Fruit fly (Drosophila melanogaster) whole organism, embryonic: ENCODE measurements around the gene dsd.

Experiments used
- Ada2b ChIP-seq: fragments of 200-800 bp; sonication (Bioruptor generic); IDR thresholded peaks from 2 replicates; pipeline ENCODE4 v1.3.6; 2022; ENCODE audit warnings: missing biosample characterization, missing genetic modification characterization
- Atf3 ChIP-seq: fragments of 200-800 bp; sonication (Bioruptor generic); optimal IDR thresholded peaks from 3 replicates; lab custom pipeline; 2016; ENCODE audit warnings: missing biosample characterization, missing genetic modification characterization
- CG10321 ChIP-seq: fragments of 200-800 bp; sonication (Bioruptor generic); IDR thresholded peaks from 2 replicates; pipeline ENCODE4 v1.3.6; 2022; ENCODE audit warnings: missing biosample characterization, missing genetic modification characterization
- CG11398 ChIP-seq: fragments of 200-800 bp; sonication (Bioruptor generic); optimal IDR thresholded peaks from 2 replicates; lab custom pipeline; 2016; ENCODE audit warnings: missing biosample characterization, missing genetic modification characterization
- CG12659 ChIP-seq: fragments of 200-800 bp; sonication (Bioruptor generic); optimal IDR thresholded peaks from 3 replicates; lab custom pipeline; 2017; ENCODE audit warnings: mild to moderate bottlenecking, missing biosample characterization, missing genetic modification reagents, missing genetic modification characterization
- CG13123 ChIP-seq: fragments of 200-800 bp; sonication (Bioruptor generic); optimal IDR thresholded peaks from 2 replicates; lab custom pipeline; 2016; ENCODE audit warnings: missing biosample characterization, missing genetic modification characterization
- CG15269 ChIP-seq: fragments of 200-800 bp; sonication (Bioruptor generic); optimal IDR thresholded peaks from 2 replicates; lab custom pipeline; 2018; ENCODE audit warnings: missing biosample characterization, mild to moderate bottlenecking, missing genetic modification characterization, moderate library complexity
- CG17328 ChIP-seq: fragments of 200-800 bp; sonication (Bioruptor generic); IDR thresholded peaks from 2 replicates; pipeline ENCODE4 v1.3.6; 2022; ENCODE audit warnings: missing biosample characterization, missing genetic modification characterization
- CG17568 ChIP-seq: fragments of 200-800 bp; sonication (Bioruptor generic); optimal IDR thresholded peaks from 2 replicates; lab custom pipeline; 2018; ENCODE audit warnings: missing biosample characterization, mild to moderate bottlenecking, missing genetic modification characterization, moderate library complexity
- CG17612 ChIP-seq: fragments of 200-800 bp; sonication (Bioruptor generic); IDR thresholded peaks from 2 replicates; pipeline ENCODE4 v1.3.6; 2022; ENCODE audit warnings: missing biosample characterization, missing genetic modification characterization
- CG17802 ChIP-seq: fragments of 200-800 bp; sonication (Bioruptor generic); optimal IDR thresholded peaks from 2 replicates; lab custom pipeline; 2018; ENCODE audit warnings: missing biosample characterization, mild to moderate bottlenecking, missing genetic modification characterization, moderate library complexity
- CG2199 ChIP-seq: fragments of 200-800 bp; sonication (Bioruptor generic); IDR thresholded peaks from 3 replicates; pipeline ENCODE4 v1.3.6; 2022; ENCODE audit warnings: missing biosample characterization, missing genetic modification characterization
- CG31441 ChIP-seq: fragments of 200-800 bp; sonication (Bioruptor generic); IDR thresholded peaks from 2 replicates; pipeline ENCODE4 v1.3.6; 2022; ENCODE audit warnings: missing biosample characterization, missing genetic modification characterization
- CG33557 ChIP-seq: fragments of 200-800 bp; sonication (Bioruptor generic); optimal IDR thresholded peaks from 2 replicates; lab custom pipeline; 2019; ENCODE audit warnings: missing biosample characterization, mild to moderate bottlenecking, missing genetic modification characterization, moderate library complexity
- CG3407 ChIP-seq: fragments of 200-800 bp; sonication (Bioruptor generic); optimal IDR thresholded peaks from 2 replicates; lab custom pipeline; 2018; ENCODE audit warnings: missing biosample characterization, mild to moderate bottlenecking, missing genetic modification characterization
- CG4730 ChIP-seq: fragments of 200-800 bp; sonication (Bioruptor generic); IDR thresholded peaks from 2 replicates; pipeline ENCODE4 v1.3.6; 2022; ENCODE audit warnings: missing biosample characterization, missing genetic modification characterization
- CG6175 ChIP-seq: fragments of 200-800 bp; sonication (Bioruptor generic); IDR thresholded peaks from 3 replicates; pipeline ENCODE4 v1.3.6; 2022; ENCODE audit warnings: missing biosample characterization, missing genetic modification characterization
- CG6689 ChIP-seq: fragments of 200-800 bp; sonication (Bioruptor generic); IDR thresholded peaks from 2 replicates; pipeline ENCODE4 v1.3.6; 2022; ENCODE audit warnings: missing biosample characterization, missing genetic modification characterization
- CG6765 ChIP-seq: fragments of 200-800 bp; sonication (Bioruptor generic); optimal IDR thresholded peaks from 3 replicates; lab custom pipeline; 2017; ENCODE audit warnings: missing biosample characterization, mild to moderate bottlenecking, missing genetic modification characterization
- CG7372 ChIP-seq: fragments of 200-800 bp; sonication (Bioruptor generic); IDR thresholded peaks from 2 replicates; pipeline ENCODE4 v1.3.6; 2022; ENCODE audit warnings: missing biosample characterization, missing genetic modification characterization
- CG7786 ChIP-seq: fragments of 200-800 bp; sonication (Bioruptor generic); optimal IDR thresholded peaks from 2 replicates; lab custom pipeline; 2016; ENCODE audit warnings: missing biosample characterization, missing genetic modification characterization
- CG8281 ChIP-seq: fragments of 200-800 bp; sonication (Bioruptor generic); optimal IDR thresholded peaks from 2 replicates; lab custom pipeline; 2018; ENCODE audit warnings: missing biosample characterization, mild to moderate bottlenecking, missing genetic modification characterization, moderate library complexity
- CG8290 ChIP-seq, 3 experiments: fragments of 200-800 bp; sonication (Bioruptor generic); optimal IDR thresholded peaks; 2 replicates each; lab custom pipeline; 2016 to 2019; ENCODE audit warnings: missing biosample characterization in 3 of 3, missing genetic modification characterization in 3 of 3, mild to moderate bottlenecking in 2 of 3, moderate library complexity in 1 of 3
- Dbx ChIP-seq: fragments of 200-800 bp; sonication (Bioruptor generic); IDR thresholded peaks from 3 replicates; pipeline ENCODE4 v1.3.6; 2022; ENCODE audit warnings: missing biosample characterization, missing genetic modification characterization
- Dfd ChIP-seq, 2 experiments: fragments of >200 bp; optimal IDR thresholded peaks; 2 replicates each; lab custom pipeline; 2017; ENCODE audit warnings: missing biosample characterization in 2 of 2, missing genetic modification characterization in 2 of 2
- Ets65A ChIP-seq: fragments of 200-800 bp; sonication (Bioruptor generic); peaks from one replicate; lab custom pipeline; 2016; ENCODE audit warnings: missing biosample characterization, missing genetic modification characterization
- HLH54F ChIP-seq: fragments of 200-800 bp; sonication (Bioruptor generic); optimal IDR thresholded peaks from 3 replicates; lab custom pipeline; 2016; ENCODE audit warnings: missing biosample characterization, missing genetic modification characterization
- HmgZ ChIP-seq: fragments of 200-800 bp; sonication (Bioruptor generic); optimal IDR thresholded peaks from 2 replicates; lab custom pipeline; 2018; ENCODE audit warnings: missing biosample characterization, mild to moderate bottlenecking, missing genetic modification characterization
- Hr39 ChIP-seq: fragments of >200 bp; optimal IDR thresholded peaks from 2 replicates; lab custom pipeline; 2017
- Mes4 ChIP-seq: fragments of 200-800 bp; sonication (Bioruptor generic); optimal IDR thresholded peaks from 2 replicates; lab custom pipeline; 2016; ENCODE audit warnings: missing biosample characterization, missing genetic modification characterization
- NK7.1 ChIP-seq: fragments of 200-800 bp; sonication (Bioruptor generic); optimal IDR thresholded peaks from 3 replicates; lab custom pipeline; 2016; ENCODE audit warnings: missing biosample characterization, missing genetic modification characterization
- Spps ChIP-seq: fragments of 200-800 bp; sonication (Bioruptor generic); optimal IDR thresholded peaks from 2 replicates; lab custom pipeline; 2018; ENCODE audit warnings: missing biosample characterization, mild to moderate bottlenecking, missing genetic modification characterization
- Sry-δ ChIP-seq: fragments of 200-800 bp; sonication (Bioruptor generic); optimal IDR thresholded peaks from 2 replicates; lab custom pipeline; 2016; ENCODE audit warnings: missing biosample characterization, missing genetic modification characterization
- bab2 ChIP-seq: fragments of 200-800 bp; sonication (Bioruptor generic); optimal IDR thresholded peaks from 2 replicates; lab custom pipeline; 2016; ENCODE audit warnings: missing biosample characterization, missing genetic modification characterization
- crc ChIP-seq: fragments of 200-800 bp; sonication (Bioruptor generic); optimal IDR thresholded peaks from 2 replicates; lab custom pipeline; 2016; ENCODE audit warnings: missing biosample characterization, missing genetic modification characterization
- esg ChIP-seq: fragments of 200-800 bp; sonication (Bioruptor generic); conservative IDR thresholded peaks from 2 replicates; pipeline ENCODE4 v1.3.6; 2022; ENCODE audit warnings: missing biosample characterization, missing genetic modification characterization
- exex ChIP-seq: fragments of 200-800 bp; sonication (Bioruptor generic); optimal IDR thresholded peaks from 4 replicates; lab custom pipeline; 2018; ENCODE audit warnings: missing biosample characterization, mild to moderate bottlenecking, missing genetic modification characterization, moderate library complexity
- jing ChIP-seq: fragments of 200-800 bp; sonication (Bioruptor generic); optimal IDR thresholded peaks from 2 replicates; lab custom pipeline; 2018; ENCODE audit warnings: missing biosample characterization, mild to moderate bottlenecking, missing genetic modification characterization
- klu ChIP-seq: fragments of 200-800 bp; sonication (Bioruptor generic); IDR thresholded peaks from 2 replicates; pipeline ENCODE4 v1.3.6; 2022; ENCODE audit warnings: missing biosample characterization, missing genetic modification characterization
- pan ChIP-seq, 4 experiments: fragments of >200 bp in 3 of 4; fragments of 200-800 bp in 1 of 4; sonication (Bioruptor generic) in 1 of 4; optimal IDR thresholded peaks in 3 of 4; IDR thresholded peaks in 1 of 4; 2 replicates each; pipeline versions ENCODE4 v1.3.6 to Lab custom; 2017 to 2022; ENCODE audit warnings: missing biosample characterization in 2 of 4, missing genetic modification characterization in 2 of 4, mixed read lengths in 1 of 4
- pfk ChIP-seq: fragments of 200-800 bp; sonication (Bioruptor generic); optimal IDR thresholded peaks from 2 replicates; lab custom pipeline; 2018; ENCODE audit warnings: missing biosample characterization, mild to moderate bottlenecking, missing genetic modification characterization, moderate library complexity
- phol ChIP-seq: fragments of 200-800 bp; sonication (Bioruptor generic); optimal IDR thresholded peaks from 3 replicates; lab custom pipeline; 2018; ENCODE audit warnings: missing biosample characterization, mild to moderate bottlenecking, missing genetic modification characterization, moderate library complexity

dsd gene

dm6 chr3R:27651710-27652109, 44.5 kb upstream of the dsd start (continued):
- TF ChIP-seq CG4730 (GFP tag; lab: Robert Waterston, UW) (no peak), CG11398 (GFP tag; lab: Kevin White, UChicago) (no peak), Sry-δ (GFP tag; lab: Kevin White, UChicago) (no peak), esg (GFP tag; lab: Robert Waterston, UW) (no peak), phol (no peak), HmgZ (tag; lab: Kevin White, UChicago) (peak; percentile 18), HLH54F (GFP tag; lab: Kevin White, UChicago) (no peak), CG10321 (GFP tag; lab: Robert Waterston, UW) (no peak), CG17328 (GFP tag; lab: Robert Waterston, UW) (no peak), CG13123 (GFP tag; lab: Kevin White, UChicago) (no peak), pan (optimal IDR thresholded peaks at IDR 0.05; lab: Kevin White, UChicago) (no peak), pan (GFP tag; optimal IDR thresholded peaks at IDR 0.05 in 1 of 2, IDR thresholded peaks at IDR 0.05 in 1 of 2) (no peak), pfk (no peak), CG7372 (GFP tag; lab: Robert Waterston, UW) (no peak), Mes4 (GFP tag; lab: Kevin White, UChicago) (no peak), CG12659 (peak; percentile 7), CG2199 (GFP tag; lab: Robert Waterston, UW) (peak; percentile 29; the same call in 1 of the 3 replicates), CG6765 (GFP tag; lab: Kevin White, UChicago) (no peak), Dbx (GFP tag; lab: Robert Waterston, UW) (no peak), CG3407 (GFP tag; lab: Kevin White, UChicago) (no peak), CG31441 (GFP tag; lab: Robert Waterston, UW) (no peak), NK7.1 (no peak), exex (tag; lab: Kevin White, UChicago) (no peak), CG6689 (no peak), CG15269 (tag; lab: Kevin White, UChicago) (no peak), klu (GFP tag; lab: Robert Waterston, UW) (no peak), CG33557 (GFP tag; lab: Kevin White, UChicago) (no peak), CG8281 (tag; lab: Kevin White, UChicago) (no peak), CG17802 (tag; lab: Kevin White, UChicago) (no peak), Atf3 (no peak), Spps (tag; lab: Kevin White, UChicago) (no peak), Ada2b (GFP tag; lab: Robert Waterston, UW) (no peak), CG6175 (GFP tag; lab: Robert Waterston, UW) (no peak), bab2 (GFP tag; lab: Kevin White, UChicago) (no peak)

dm6 chr3R:27647817-27648216, 40.6 kb upstream of the dsd start:
- TF ChIP-seq Dfd (GFP tag; optimal IDR thresholded peaks at IDR 0.05; lab: Kevin White, UChicago) (peak in 1 of 2 experiments; percentile 80), CG17568 (GFP tag; lab: Kevin White, UChicago) (no peak), Hr39 (lab: Kevin White, UChicago) (peak; percentile 15)
- TF ChIP-seq, all 482 proteins: peak for 2

- TF ChIP-seq CG17612 (GFP tag; lab: Robert Waterston, UW): peak; percentile 89
- TF ChIP-seq jing (GFP tag; lab: Kevin White, UChicago): no peak
- TF ChIP-seq Ets65A: peak; percentile 19
- peak; percentile 76 for TF ChIP-seq CG8290 (GFP tag; optimal IDR thresholded peaks at IDR 0.05; lab: Kevin White, UChicago)
- TF ChIP-seq CG8290 (tag; optimal IDR thresholded peaks at IDR 0.05; lab: Kevin White, UChicago): peak in 1 of 2 experiments; percentile 87
- no peak for TF ChIP-seq CG7786 (GFP tag; lab: Kevin White, UChicago)
- TF ChIP-seq crc (GFP tag; lab: Kevin White, UChicago): no peak
- TF ChIP-seq CG17802 (tag; lab: Kevin White, UChicago): no peak
Observed at dm6 chr3R:27643080-27643479, 35.9 kb upstream of the dsd start.
